Fruit fly (Drosophila melanogaster) whole organism, pupa: Measurements from ENCODE around the gene CG15221.

Experiments used
- CG12605 ChIP-seq: fragments of 200-800 bp; sonication (Bioruptor generic); IDR thresholded peaks from 2 replicates; pipeline ENCODE4 v1.3.6; 2022; ENCODE audit warnings: missing biosample characterization, missing genetic modification characterization
- CG13204 ChIP-seq: fragments of 200-800 bp; sonication (Bioruptor generic); optimal IDR thresholded peaks from 2 replicates; lab custom pipeline; 2018; ENCODE audit warnings: missing biosample characterization, mild to moderate bottlenecking, missing genetic modification characterization, moderate library complexity
- CG15710 ChIP-seq: fragments of 200-800 bp; sonication (Bioruptor generic); optimal IDR thresholded peaks from 2 replicates; lab custom pipeline; 2018; ENCODE audit warnings: missing biosample characterization, mild to moderate bottlenecking, missing genetic modification characterization, moderate library complexity
- CG17806 ChIP-seq: fragments of 200-800 bp; sonication (Bioruptor generic); optimal IDR thresholded peaks from 2 replicates; lab custom pipeline; 2018; ENCODE audit warnings: missing biosample characterization, mild to moderate bottlenecking, missing genetic modification characterization, moderate library complexity
- CG34367 ChIP-seq: fragments of 200-800 bp; sonication (Bioruptor generic); optimal IDR thresholded peaks from 2 replicates; lab custom pipeline; 2018; ENCODE audit warnings: missing biosample characterization, mild to moderate bottlenecking, missing genetic modification characterization
- CG4496 ChIP-seq: fragments of 200-800 bp; sonication (Bioruptor generic); IDR thresholded peaks from 3 replicates; pipeline ENCODE4 v1.3.6; 2022; ENCODE audit warnings: missing biosample characterization, missing genetic modification characterization
- CG8159 ChIP-seq: fragments of 200-800 bp; sonication (Bioruptor generic); optimal IDR thresholded peaks from 3 replicates; lab custom pipeline; 2018; ENCODE audit warnings: missing biosample characterization, mild to moderate bottlenecking, missing genetic modification characterization, moderate library complexity
- CG8301 ChIP-seq: fragments of 200-800 bp; sonication (Bioruptor generic); optimal IDR thresholded peaks from 2 replicates; lab custom pipeline; 2018; ENCODE audit warnings: missing biosample characterization, mild to moderate bottlenecking, missing genetic modification characterization
- CG9948 ChIP-seq: fragments of 200-800 bp; sonication (Bioruptor generic); optimal IDR thresholded peaks from 2 replicates; lab custom pipeline; 2018; ENCODE audit warnings: missing biosample characterization, mild to moderate bottlenecking, missing genetic modification characterization, moderate library complexity
- EcR ChIP-seq: fragments of 200-800 bp; sonication (Bioruptor generic); optimal IDR thresholded peaks from 3 replicates; lab custom pipeline; 2019; ENCODE audit warnings: missing biosample characterization, missing genetic modification characterization, mild to moderate bottlenecking, moderate library complexity, missing genetic modification reagents
- Ets98B ChIP-seq: fragments of 200-800 bp; sonication (Bioruptor generic); IDR thresholded peaks from 2 replicates; pipeline ENCODE4 v1.3.6; 2022; ENCODE audit warnings: missing biosample characterization, missing genetic modification characterization
- Pif1A ChIP-seq: fragments of 200-800 bp; sonication (Bioruptor generic); optimal IDR thresholded peaks from 3 replicates; lab custom pipeline; 2016; ENCODE audit warnings: missing biosample characterization, missing genetic modification characterization
- fd96Ca ChIP-seq: fragments of 200-800 bp; sonication (Bioruptor generic); IDR thresholded peaks from 3 replicates; pipeline ENCODE4 v1.3.6; 2022; ENCODE audit warnings: missing biosample characterization, missing genetic modification characterization
- gl ChIP-seq: fragments of 200-800 bp; sonication (Bioruptor generic); optimal IDR thresholded peaks from 2 replicates; lab custom pipeline; 2018; ENCODE audit warnings: missing biosample characterization, mild to moderate bottlenecking, missing genetic modification characterization
- rn ChIP-seq: fragments of 200-800 bp; sonication (Bioruptor generic); IDR thresholded peaks from 2 replicates; pipeline ENCODE4 v1.3.6; 2022; ENCODE audit warnings: missing biosample characterization, missing genetic modification characterization

Gene CG15221

DNA sequence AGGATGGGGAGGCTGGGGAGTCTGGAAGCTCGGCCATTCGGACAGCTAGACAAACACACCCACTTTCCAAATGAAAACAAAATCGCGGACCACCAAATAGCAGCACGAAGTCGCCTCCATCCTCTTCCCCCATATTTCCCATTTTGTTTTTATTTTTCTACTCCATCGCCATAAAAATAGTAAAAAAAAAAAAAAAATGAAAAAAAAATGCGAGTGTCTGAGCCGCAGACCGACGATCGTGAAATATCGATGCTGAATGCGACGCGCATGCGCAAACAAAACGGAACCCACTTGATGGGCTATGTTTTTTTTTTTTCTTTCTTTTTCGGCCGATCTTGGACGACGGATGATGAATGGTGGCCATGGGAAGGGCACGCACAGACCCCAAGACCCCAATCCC is 61.0 kb downstream of the CG15221 start:
- TF ChIP-seq CG8159 (tag; lab: Kevin White, UChicago), result peak; percentile 38
- TF ChIP-seq CG12605 (GFP tag; lab: Robert Waterston, UW), result peak; percentile 46; the same call in 1 of the 2 replicates
- peak; percentile 16 for TF ChIP-seq gl (tag; lab: Kevin White, UChicago)
- TF ChIP-seq Pif1A (GFP tag; lab: Kevin White, UChicago), result peak; percentile 23
- TF ChIP-seq CG13204 (GFP tag; lab: Kevin White, UChicago), result peak; percentile 14
- peak; percentile 3 for TF ChIP-seq CG17806 (tag; lab: Kevin White, UChicago)
- TF ChIP-seq fd96Ca (GFP tag; lab: Robert Waterston, UW), result no peak
- TF ChIP-seq CG15710 (tag; lab: Kevin White, UChicago), result peak; percentile 43
- no peak for TF ChIP-seq CG8301
- no peak for TF ChIP-seq CG9948
- TF ChIP-seq Ets98B (GFP tag; lab: Robert Waterston, UW), result peak; percentile 52; the same call in 1 of the 2 replicates
- TF ChIP-seq CG4496 (GFP tag; lab: Robert Waterston, UW), result peak; percentile 58; the same call in 1 of the 3 replicates
- TF ChIP-seq rn (GFP tag; lab: Robert Waterston, UW), result no peak
- TF ChIP-seq CG34367, result peak; percentile 11
- no peak for TF ChIP-seq EcR (GFP tag; lab: Kevin White, UChicago)
